Worm (Caenorhabditis elegans): ENCODE measurements around the gene tag-294.

Gene tag-294

DNA sequence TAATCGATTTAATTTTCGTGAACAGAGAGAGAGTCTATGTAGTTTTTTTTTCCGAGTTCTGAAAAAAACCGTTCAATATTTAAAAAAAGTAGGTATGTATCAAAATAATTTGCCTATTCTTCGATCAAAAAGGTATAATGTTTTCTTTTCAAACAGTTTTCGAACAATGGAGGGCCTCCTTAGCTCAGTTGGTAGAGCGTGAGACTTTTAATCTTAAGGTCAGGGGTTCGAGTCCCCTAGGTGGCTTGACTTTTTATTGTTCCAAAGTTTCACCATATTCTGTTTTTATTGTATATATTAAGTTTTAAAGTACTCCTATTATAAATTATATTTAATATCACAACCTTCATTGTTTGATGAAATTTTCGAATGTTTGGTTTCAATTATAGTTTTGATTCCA, 49.7 kb downstream of the tag-294 start (continued):
- peak; percentile 43 for TF ChIP-seq nhr-111 (GFP tag; optimal IDR thresholded peaks at IDR 0.05)
- peak; percentile 79; the same call in 1 of the 2 replicates for TF ChIP-seq pha-4 (GFP tag; IDR thresholded peaks at IDR 0.05)
- no peak for TF ChIP-seq pha-4 (tag; optimal IDR thresholded peaks at IDR 0.05)
- peak; percentile 72 for TF ChIP-seq lir-3 (tag; optimal IDR thresholded peaks at IDR 0.05)
- no peak for TF ChIP-seq lin-15B (tag; optimal IDR thresholded peaks at IDR 0.05)
- peak; percentile 43; the same call in 1 of the 2 replicates for TF ChIP-seq mdt-29 (GFP tag; IDR thresholded peaks at IDR 0.05)
- no peak for TF ChIP-seq unc-39 (tag; optimal IDR thresholded peaks at IDR 0.05)
- TF ChIP-seq nhr-28 (tag; optimal IDR thresholded peaks at IDR 0.05) = peak; percentile 19
- peak; percentile 34 for TF ChIP-seq pqm-1 (tag; optimal IDR thresholded peaks at IDR 0.05)
- TF ChIP-seq vab-7 (GFP tag; IDR thresholded peaks at IDR 0.05) = peak; percentile 87
- TF ChIP-seq ceh-20 (GFP tag; IDR thresholded peaks at IDR 0.05) = peak; percentile 67; the same call in 1 of the 2 replicates
- peak; percentile 12 for TF ChIP-seq sdz-12 (GFP tag; optimal IDR thresholded peaks at IDR 0.05)
- TF ChIP-seq snpc-1.2 (GFP tag; IDR thresholded peaks at IDR 0.05) = peak; percentile 87
- peak; percentile 88 for TF ChIP-seq dmd-8 (GFP tag; IDR thresholded peaks at IDR 0.05)
- peak; percentile 83 for TF ChIP-seq daf-19 (GFP tag; conservative IDR thresholded peaks at IDR 0.05)
- TF ChIP-seq ZK546.5 (tag; optimal IDR thresholded peaks at IDR 0.05) = no peak
- TF ChIP-seq duxl-1 (tag; optimal IDR thresholded peaks at IDR 0.05; ENCODE audit: poor library complexity) = peak; percentile 56
- peak; percentile 35 for TF ChIP-seq ztf-7 (tag; optimal IDR thresholded peaks at IDR 0.05)
- no peak for TF ChIP-seq rbr-2 (tag; optimal IDR thresholded peaks at IDR 0.05)
- peak; percentile 26 for TF ChIP-seq hlh-30 (tag; optimal IDR thresholded peaks at IDR 0.05; ENCODE audit: insufficient read depth)
- TF ChIP-seq spr-1 (tag; optimal IDR thresholded peaks at IDR 0.05) = peak; percentile 27
- no peak for TF ChIP-seq lin-39 (tag; optimal IDR thresholded peaks at IDR 0.05)
- TF ChIP-seq hif-1 (tag; optimal IDR thresholded peaks at IDR 0.05) = no peak
- TF ChIP-seq dve-1 (tag; optimal IDR thresholded peaks at IDR 0.05; ENCODE audit: insufficient read depth) = peak; percentile 44
- peak; percentile 59; the same call in 1 of the 2 replicates for TF ChIP-seq lin-1 (GFP tag; IDR thresholded peaks at IDR 0.05)
- TF ChIP-seq F10B5.3 (tag; optimal IDR thresholded peaks at IDR 0.05) = no peak
- TF ChIP-seq aly-2 (tag; optimal IDR thresholded peaks at IDR 0.05) = no peak
- no peak for TF ChIP-seq unc-62 (GFP tag; optimal IDR thresholded peaks at IDR 0.05 in 1 of 2)
- TF ChIP-seq unc-62 (tag; optimal IDR thresholded peaks at IDR 0.05) = no peak
- peak in 1 of 2 experiments; percentile 39 for TF ChIP-seq lsy-2 (tag; optimal IDR thresholded peaks at IDR 0.05)
- TF ChIP-seq ZK337.2 (GFP tag; IDR thresholded peaks at IDR 0.05) = no peak
- TF ChIP-seq T26A8.4 (GFP tag; IDR thresholded peaks at IDR 0.05) = peak; percentile 59
- TF ChIP-seq dmd-6 (GFP tag; IDR thresholded peaks at IDR 0.05) = peak; percentile 47
- peak; percentile 79 for TF ChIP-seq tra-1 (GFP tag; IDR thresholded peaks at IDR 0.05)
- TF ChIP-seq madf-9 (GFP tag; conservative IDR thresholded peaks at IDR 0.05) = peak; percentile 57
- no peak for TF ChIP-seq dpl-1 (GFP tag; optimal IDR thresholded peaks at IDR 0.05)
- no peak for TF ChIP-seq set-16 (GFP tag; IDR thresholded peaks at IDR 0.05)
- peak; percentile 11 for TF ChIP-seq nhr-48 (tag; optimal IDR thresholded peaks at IDR 0.05)
- peak; percentile 59 for TF ChIP-seq zip-2 (tag; optimal IDR thresholded peaks at IDR 0.05)
- peak; percentile 44 to 90; a peak in 2 of 4 replicates for TF ChIP-seq madf-5 (GFP tag; IDR thresholded peaks at IDR 0.05)
- peak; percentile 61 for TF ChIP-seq mep-1 (tag; optimal IDR thresholded peaks at IDR 0.05)
- peak; percentile 85 for TF ChIP-seq Y105C5A.15 (GFP tag; IDR thresholded peaks at IDR 0.05)
- TF ChIP-seq unc-130 (GFP tag; optimal IDR thresholded peaks at IDR 0.05) = peak; percentile 67
- TF ChIP-seq ceh-62 (tag; optimal IDR thresholded peaks at IDR 0.05) = no peak
- TF ChIP-seq Y75B8A.6 (GFP tag; IDR thresholded peaks at IDR 0.05) = peak; percentile 69; the same call in 1 of the 2 replicates
- peak; percentile 86; the same call in 1 of the 2 replicates for TF ChIP-seq F44E2.7 (GFP tag; IDR thresholded peaks at IDR 0.05)
- 0 out of 2 replicates have a peak, but pooled peaks have one; percentile 39 for TF ChIP-seq mxl-2 (GFP tag; conservative IDR thresholded peaks at IDR 0.05)
- TF ChIP-seq Y48G9A.11 (GFP tag; IDR thresholded peaks at IDR 0.05) = no peak; the same call in 1 of the 2 replicates
- no peak for TF ChIP-seq jun-1 (tag; optimal IDR thresholded peaks at IDR 0.05)
- peak; percentile 79 for TF ChIP-seq arid-1 (GFP tag; conservative IDR thresholded peaks at IDR 0.05)
- peak; percentile 34 for TF ChIP-seq aha-1 (tag)
- no peak for TF ChIP-seq daf-12 (tag; optimal IDR thresholded peaks at IDR 0.05)

All from whole organism, L4 larva.